Fruit fly (Drosophila melanogaster) whole organism, embryonic: ENCODE data around the gene CG32369.

Source experiments
- Awh ChIP-seq: fragments of 200-800 bp; sonication (Bioruptor generic); IDR thresholded peaks from 2 replicates; pipeline ENCODE4, ENCODE4 v1.3.6; 2022; ENCODE audit warnings: missing biosample characterization, missing genetic modification characterization
- Bteb2 ChIP-seq: fragments of 200-800 bp; sonication (Bioruptor generic); optimal IDR thresholded peaks from 2 replicates; lab custom pipeline; 2016; ENCODE audit warnings: missing biosample characterization, missing genetic modification characterization
- CG10209 ChIP-seq: fragments of 200-800 bp; sonication (Bioruptor generic); optimal IDR thresholded peaks from 3 replicates; lab custom pipeline; 2017; ENCODE audit warnings: missing biosample characterization, mild to moderate bottlenecking, missing genetic modification characterization, missing genetic modification reagents
- CG11456 ChIP-seq: fragments of 200-800 bp; sonication (Bioruptor generic); IDR thresholded peaks from 3 replicates; pipeline ENCODE4 v1.3.6; 2022; ENCODE audit warnings: missing biosample characterization, missing genetic modification characterization
- CG12155 ChIP-seq: fragments of 200-800 bp; sonication (Bioruptor generic); optimal IDR thresholded peaks from 3 replicates; lab custom pipeline; 2016; ENCODE audit warnings: missing biosample characterization, missing genetic modification characterization
- CG16779 ChIP-seq: fragments of 200-800 bp; sonication (Bioruptor generic); IDR thresholded peaks from 2 replicates; pipeline ENCODE4 v1.3.6; 2022; ENCODE audit warnings: missing biosample characterization, missing genetic modification characterization
- CG17385 ChIP-seq: fragments of 200-800 bp; sonication (Bioruptor generic); optimal IDR thresholded peaks from 3 replicates; lab custom pipeline; 2018; ENCODE audit warnings: missing biosample characterization, mild to moderate bottlenecking, missing genetic modification characterization
- CG17612 ChIP-seq: fragments of 200-800 bp; sonication (Bioruptor generic); IDR thresholded peaks from 2 replicates; pipeline ENCODE4 v1.3.6; 2022; ENCODE audit warnings: missing biosample characterization, missing genetic modification characterization
- CG2199 ChIP-seq: fragments of 200-800 bp; sonication (Bioruptor generic); IDR thresholded peaks from 3 replicates; pipeline ENCODE4 v1.3.6; 2022; ENCODE audit warnings: missing biosample characterization, missing genetic modification characterization
- CG30431 ChIP-seq: fragments of 200-800 bp; sonication (Bioruptor generic); optimal IDR thresholded peaks from 2 replicates; lab custom pipeline; 2017; ENCODE audit warnings: missing biosample characterization, missing genetic modification characterization
- CG32767 ChIP-seq: fragments of 200-800 bp; sonication (Bioruptor generic); IDR thresholded peaks from 2 replicates; pipeline ENCODE4 v1.3.6; 2022; ENCODE audit warnings: missing biosample characterization, missing genetic modification characterization
- CG34376 ChIP-seq: fragments of 200-800 bp; sonication (Bioruptor generic); optimal IDR thresholded peaks from 2 replicates; lab custom pipeline; 2018; ENCODE audit warnings: missing biosample characterization, mild to moderate bottlenecking, missing genetic modification characterization
- CG3838 ChIP-seq: fragments of 200-800 bp; sonication (Bioruptor generic); optimal IDR thresholded peaks from 3 replicates; lab custom pipeline; 2016; ENCODE audit warnings: missing biosample characterization, missing genetic modification characterization
- CG4282 ChIP-seq: fragments of 200-800 bp; sonication (Bioruptor generic); optimal IDR thresholded peaks from 2 replicates; lab custom pipeline; 2016; ENCODE audit warnings: missing biosample characterization, missing genetic modification characterization
- CG6272 ChIP-seq: fragments of 200-800 bp; sonication (Bioruptor generic); IDR thresholded peaks from 2 replicates; pipeline ENCODE4 v1.3.6; 2022; ENCODE audit warnings: missing biosample characterization, missing genetic modification characterization
- CG7987 ChIP-seq: fragments of 200-800 bp; sonication (Bioruptor generic); optimal IDR thresholded peaks from 2 replicates; lab custom pipeline; 2018; ENCODE audit warnings: missing biosample characterization, mild to moderate bottlenecking, missing genetic modification characterization, moderate library complexity
- D ChIP-seq, 2 experiments: fragments of 200-800 bp in 1 of 2; fragments of >200 bp in 1 of 2; sonication (Bioruptor generic) in 1 of 2; optimal IDR thresholded peaks; 2 replicates in 1 of 2; 3 replicates in 1 of 2; lab custom pipeline; 2017; ENCODE audit warnings: mild to moderate bottlenecking in 1 of 2, missing biosample characterization in 1 of 2, missing genetic modification characterization in 1 of 2, missing genetic modification reagents in 1 of 2
- D19B ChIP-seq: fragments of 200-800 bp; sonication (Bioruptor generic); optimal IDR thresholded peaks from 2 replicates; lab custom pipeline; 2017; ENCODE audit warnings: missing biosample characterization, mild to moderate bottlenecking, missing genetic modification characterization
- Drgx ChIP-seq: fragments of 200-800 bp; sonication (Bioruptor generic); IDR thresholded peaks from 2 replicates; pipeline ENCODE4 v1.3.6; 2022; ENCODE audit warnings: missing biosample characterization, missing genetic modification characterization
- Elba2 ChIP-seq: fragments of 200-800 bp; sonication (Bioruptor generic); optimal IDR thresholded peaks from 3 replicates; lab custom pipeline; 2016; ENCODE audit warnings: missing biosample characterization, missing genetic modification characterization
- GATAe ChIP-seq: fragments of 200-800 bp; sonication (Bioruptor generic); conservative IDR thresholded peaks from 2 replicates; pipeline ENCODE4 v1.3.6; 2022; ENCODE audit warnings: missing biosample characterization, missing genetic modification characterization
- H15 ChIP-seq: fragments of 200-800 bp; sonication (Bioruptor generic); IDR thresholded peaks from 3 replicates; pipeline ENCODE4 v1.3.6; 2022; ENCODE audit warnings: missing biosample characterization, missing genetic modification characterization
- Hr3 ChIP-seq: fragments of 200-800 bp; sonication (Bioruptor generic); optimal IDR thresholded peaks from 3 replicates; lab custom pipeline; 2016; ENCODE audit warnings: missing biosample characterization, missing genetic modification characterization
- Hr78 ChIP-seq, 2 experiments: fragments of 200-800 bp in 1 of 2; fragments of >200 bp in 1 of 2; sonication (Bioruptor generic) in 1 of 2; optimal IDR thresholded peaks; 2 replicates each; lab custom pipeline; 2017 to 2019; ENCODE audit warnings: missing biosample characterization in 2 of 2, missing genetic modification characterization in 2 of 2, mild to moderate bottlenecking in 1 of 2, moderate library complexity in 1 of 2
- Jarid2 ChIP-seq: fragments of 200-800 bp; sonication (Bioruptor generic); optimal IDR thresholded peaks from 3 replicates; lab custom pipeline; 2017; ENCODE audit warnings: mild to moderate bottlenecking, missing biosample characterization, missing genetic modification reagents, missing genetic modification characterization
- Lhr ChIP-seq: fragments of 200-800 bp; sonication (Bioruptor generic); optimal IDR thresholded peaks from 3 replicates; lab custom pipeline; 2017; ENCODE audit warnings: mild to moderate bottlenecking, missing biosample characterization, missing genetic modification reagents, missing genetic modification characterization
- NK7.1 ChIP-seq: fragments of 200-800 bp; sonication (Bioruptor generic); optimal IDR thresholded peaks from 3 replicates; lab custom pipeline; 2016; ENCODE audit warnings: missing biosample characterization, missing genetic modification characterization
- Ravus ChIP-seq: fragments of 200-800 bp; sonication (Bioruptor generic); IDR thresholded peaks from 2 replicates; pipeline ENCODE4 v1.3.6; 2022; ENCODE audit warnings: missing biosample characterization, missing genetic modification characterization
- Sin3A ChIP-seq: fragments of >200 bp; optimal IDR thresholded peaks from 2 replicates; lab custom pipeline; 2018
- Spps ChIP-seq: fragments of 200-800 bp; sonication (Bioruptor generic); optimal IDR thresholded peaks from 2 replicates; lab custom pipeline; 2018; ENCODE audit warnings: missing biosample characterization, mild to moderate bottlenecking, missing genetic modification characterization
- al ChIP-seq: fragments of 200-800 bp; sonication (Bioruptor generic); IDR thresholded peaks from 2 replicates; pipeline ENCODE4 v1.3.6; 2022; ENCODE audit warnings: missing biosample characterization, missing genetic modification characterization
- ara ChIP-seq: fragments of 200-800 bp; sonication (Bioruptor generic); IDR thresholded peaks from 2 replicates; pipeline ENCODE4 v1.3.6; 2022; ENCODE audit warnings: missing biosample characterization, missing genetic modification characterization
- cato ChIP-seq: fragments of 200-800 bp; sonication (Bioruptor generic); optimal IDR thresholded peaks from 2 replicates; lab custom pipeline; 2016; ENCODE audit warnings: missing biosample characterization, missing genetic modification characterization, borderline replicate concordance
- crp ChIP-seq, 2 experiments: fragments of 200-800 bp; sonication (Bioruptor generic); optimal IDR thresholded peaks; 2 replicates in 1 of 2; 3 replicates in 1 of 2; lab custom pipeline; 2017; ENCODE audit warnings: missing biosample characterization in 2 of 2, missing genetic modification characterization in 2 of 2, mild to moderate bottlenecking in 1 of 2, moderate library complexity in 1 of 2
- cwo ChIP-seq: fragments of 200-800 bp; sonication (Bioruptor generic); optimal IDR thresholded peaks from 3 replicates; lab custom pipeline; 2017; ENCODE audit warnings: missing biosample characterization, missing genetic modification characterization, mild to moderate bottlenecking, moderate library complexity, missing genetic modification reagents
- eyg ChIP-seq: fragments of 200-800 bp; sonication (Bioruptor generic); optimal IDR thresholded peaks from 3 replicates; lab custom pipeline; 2016; ENCODE audit warnings: missing biosample characterization, missing genetic modification characterization
- fd3F ChIP-seq: fragments of 200-800 bp; sonication (Bioruptor generic); optimal IDR thresholded peaks from 2 replicates; lab custom pipeline; 2018; ENCODE audit warnings: missing biosample characterization, mild to moderate bottlenecking, missing genetic modification characterization, moderate library complexity
- gfzf ChIP-seq: fragments of 200-800 bp; sonication (Bioruptor generic); optimal IDR thresholded peaks from 2 replicates; lab custom pipeline; 2016; ENCODE audit warnings: missing biosample characterization, mild to moderate bottlenecking, missing genetic modification characterization, moderate library complexity
- ind ChIP-seq: fragments of 200-800 bp; sonication (Bioruptor generic); optimal IDR thresholded peaks from 3 replicates; lab custom pipeline; 2016; ENCODE audit warnings: missing biosample characterization, missing genetic modification characterization
- jumu ChIP-seq: fragments of 200-800 bp; sonication (Bioruptor generic); optimal IDR thresholded peaks from 3 replicates; lab custom pipeline; 2016; ENCODE audit warnings: missing biosample characterization, missing genetic modification characterization
- nerfin-1 ChIP-seq: fragments of 200-800 bp; sonication (Bioruptor generic); optimal IDR thresholded peaks from 3 replicates; lab custom pipeline; 2019; ENCODE audit warnings: missing biosample characterization, mild to moderate bottlenecking, missing genetic modification characterization, moderate library complexity
- psq ChIP-seq: fragments of 200-800 bp; sonication (Bioruptor generic); optimal IDR thresholded peaks from 2 replicates; lab custom pipeline; 2017; ENCODE audit warnings: missing biosample characterization, missing genetic modification characterization
- sc ChIP-seq, 3 experiments: fragments of >200 bp in 2 of 3; fragments of 200-800 bp in 1 of 3; sonication (Bioruptor generic) in 1 of 3; optimal IDR thresholded peaks; 2 replicates in 2 of 3; 3 replicates in 1 of 3; lab custom pipeline; 2017; ENCODE audit warnings: mild to moderate bottlenecking in 1 of 3, missing biosample characterization in 1 of 3, missing genetic modification characterization in 1 of 3, missing genetic modification reagents in 1 of 3
- shn ChIP-seq: fragments of 200-800 bp; sonication (Bioruptor generic); optimal IDR thresholded peaks from 3 replicates; lab custom pipeline; 2016; ENCODE audit warnings: missing biosample characterization, missing genetic modification characterization
- slbo ChIP-seq: fragments of 200-800 bp; sonication (Bioruptor generic); IDR thresholded peaks from 2 replicates; pipeline ENCODE4 v1.3.6; 2022; ENCODE audit warnings: missing biosample characterization, missing genetic modification characterization
- so ChIP-seq: fragments of 200-800 bp; sonication (Bioruptor generic); IDR thresholded peaks from 3 replicates; pipeline ENCODE4 v1.3.6; 2022; ENCODE audit warnings: missing biosample characterization, missing genetic modification characterization
- vfl ChIP-seq: fragments of 200-800 bp; sonication (Bioruptor generic); optimal IDR thresholded peaks from 2 replicates; lab custom pipeline; 2016; ENCODE audit warnings: missing biosample characterization, missing genetic modification characterization
- z ChIP-seq: fragments of 200-800 bp; sonication (Bioruptor generic); IDR thresholded peaks from 3 replicates; pipeline ENCODE4 v1.3.6; 2022; ENCODE audit warnings: missing biosample characterization, missing genetic modification characterization

Gene CG32369

dm6 chr3L:7855778-7856625 lies 46.4 kb upstream of the CG32369 start (continued):
- no peak for TF ChIP-seq Hr78 (GFP tag; optimal IDR thresholded peaks at IDR 0.05; lab: Kevin White, UChicago)
- TF ChIP-seq sc (optimal IDR thresholded peaks at IDR 0.05; lab: Kevin White, UChicago), result no peak
- peak; percentile 63 for TF ChIP-seq sc (GFP tag; optimal IDR thresholded peaks at IDR 0.05; lab: Kevin White, UChicago)
- no peak for TF ChIP-seq CG7987 (GFP tag; lab: Kevin White, UChicago)
- peak; percentile 81 for TF ChIP-seq Hr3 (GFP tag; lab: Kevin White, UChicago)
- TF ChIP-seq fd3F, result peak; percentile 89
- peak; percentile 93 for TF ChIP-seq CG34376 (GFP tag; lab: Kevin White, UChicago)
- TF ChIP-seq D (optimal IDR thresholded peaks at IDR 0.05; lab: Kevin White, UChicago), result no peak
- peak; percentile 65 for TF ChIP-seq D (GFP tag; optimal IDR thresholded peaks at IDR 0.05; lab: Kevin White, UChicago)
- TF ChIP-seq Drgx (GFP tag; lab: Robert Waterston, UW), result peak; percentile 23; the same call in 1 of the 2 replicates
- no peak for TF ChIP-seq Sin3A (lab: Kevin White, UChicago)
- TF ChIP-seq ind (GFP tag; lab: Kevin White, UChicago), result peak; percentile 80
- TF ChIP-seq CG10209 (GFP tag; lab: Kevin White, UChicago), result peak; percentile 87
- TF ChIP-seq psq (GFP tag; lab: Kevin White, UChicago), result peak; percentile 47
- peak in 1 of 2 experiments; percentile 2 for TF ChIP-seq crp (GFP tag; optimal IDR thresholded peaks at IDR 0.05; lab: Kevin White, UChicago)
- TF ChIP-seq shn (GFP tag; lab: Kevin White, UChicago), result no peak
- TF ChIP-seq vfl (GFP tag; lab: Kevin White, UChicago), result no peak
- TF ChIP-seq GATAe, result peak; percentile 57; the same call in 1 of the 2 replicates
- TF ChIP-seq CG17385 (GFP tag; lab: Kevin White, UChicago), result peak; percentile 86
- no peak for TF ChIP-seq ara (GFP tag; lab: Robert Waterston, UW)
- TF ChIP-seq CG4282 (GFP tag; lab: Kevin White, UChicago), result no peak
- TF ChIP-seq H15 (GFP tag; lab: Robert Waterston, UW), result peak; percentile 52; the same call in 1 of the 3 replicates
- TF ChIP-seq Ravus (GFP tag; lab: Robert Waterston, UW), result peak; percentile 73
- peak; percentile 55 for TF ChIP-seq Spps
- TF ChIP-seq NK7.1 (GFP tag; lab: Kevin White, UChicago), result no peak
- TF ChIP-seq Elba2 (GFP tag; lab: Kevin White, UChicago), result no peak
- TF ChIP-seq slbo (GFP tag; lab: Robert Waterston, UW), result peak; percentile 92
- TF ChIP-seq Awh (GFP tag; lab: Robert Waterston, UW), result no peak
- TF ChIP-seq cato (GFP tag; lab: Kevin White, UChicago), result peak; percentile 27
- TF ChIP-seq eyg (GFP tag; lab: Kevin White, UChicago), result no peak
- TF ChIP-seq Bteb2 (GFP tag; lab: Kevin White, UChicago), result peak; percentile 59
- TF ChIP-seq CG30431 (GFP tag; lab: Kevin White, UChicago), result peak; percentile 59
- no peak for TF ChIP-seq jumu
- TF ChIP-seq nerfin-1 (tag; lab: Kevin White, UChicago), result peak; percentile 64
- TF ChIP-seq CG6272, result 0 out of 2 replicates have a peak, but pooled peaks have one; percentile 36
- no peak for TF ChIP-seq CG16779 (GFP tag; lab: Robert Waterston, UW)
- no peak for TF ChIP-seq z (GFP tag; lab: Robert Waterston, UW)
- peak; percentile 7 for TF ChIP-seq Jarid2 (GFP tag; lab: Kevin White, UChicago)
- peak; percentile 11; the same call in 1 of the 3 replicates for TF ChIP-seq so
- peak; percentile 93 for TF ChIP-seq CG32767 (GFP tag; lab: Robert Waterston, UW)
- TF ChIP-seq gfzf (GFP tag; lab: Kevin White, UChicago), result no peak
- peak; percentile 12 for TF ChIP-seq CG3838 (GFP tag; lab: Kevin White, UChicago)
- no peak for TF ChIP-seq Lhr
- no peak for TF ChIP-seq CG17612 (GFP tag; lab: Robert Waterston, UW)
- peak; percentile 87 for TF ChIP-seq al (GFP tag; lab: Robert Waterston, UW)
- TF ChIP-seq cwo (GFP tag; lab: Kevin White, UChicago), result peak; percentile 30
- peak; percentile 76 for TF ChIP-seq D19B
- 0 out of 3 replicates have a peak, but pooled peaks have one; percentile 37 for TF ChIP-seq CG11456 (GFP tag; lab: Robert Waterston, UW)
- TF ChIP-seq CG12155 (GFP tag; lab: Kevin White, UChicago), result peak; percentile 77
- TF ChIP-seq CG2199 (GFP tag; lab: Robert Waterston, UW), result peak; percentile 63; the same call in 1 of the 3 replicates
